4 fruit fly cellular contexts compared by ENCODE assay signal in genomic region chr2L:845341-846004, dm6.
A peak's percentile ranks its signal among the peaks of the same experiment; 100 is the strongest.
TF ChIP-seq lines count a peak whose summit lies in the region.

No protein-coding gene starts in this region.

TF ChIP-seq in whole organism, adult, 20 proteins besides CTCF, POLR2A, EP300 and RAD21 (continued from another document):
- no peak for TF ChIP-seq bab1 (GFP tag; optimal IDR thresholded peaks at IDR 0.05; lab: Kevin White, UChicago)
TF ChIP-seq in whole organism, adult: peak in this region for 10.

TF ChIP-seq in whole organism, embryonic, 481 proteins besides CTCF, POLR2A, EP300 and RAD21 (continued from another document and continues in another):
- peak; percentile 78 for TF ChIP-seq CG12942 (GFP tag; optimal IDR thresholded peaks at IDR 0.05; lab: Kevin White, UChicago)
- TF ChIP-seq CG9797 (GFP tag; optimal IDR thresholded peaks at IDR 0.05; lab: Kevin White, UChicago), result no peak
- peak; percentile 58 for TF ChIP-seq CG6854 (GFP tag; optimal IDR thresholded peaks at IDR 0.05; lab: Kevin White, UChicago)
- TF ChIP-seq Hey (tag; optimal IDR thresholded peaks at IDR 0.05; lab: Kevin White, UChicago), result peak; percentile 65
- TF ChIP-seq amos (GFP tag; IDR thresholded peaks at IDR 0.05; lab: Robert Waterston, UW; ENCODE audit: partially characterized antibody), result no peak
- TF ChIP-seq Rx (GFP tag; IDR thresholded peaks at IDR 0.05; lab: Robert Waterston, UW), result peak; percentile 88
- peak; percentile 52 for TF ChIP-seq CG7987 (GFP tag; optimal IDR thresholded peaks at IDR 0.05; lab: Kevin White, UChicago)
- TF ChIP-seq YL-1 (GFP tag; optimal IDR thresholded peaks at IDR 0.05; lab: Kevin White, UChicago), result peak; percentile 62
- TF ChIP-seq stc (GFP tag; IDR thresholded peaks at IDR 0.05; lab: Robert Waterston, UW), result peak; percentile 88
- peak; percentile 82 for TF ChIP-seq CG13296 (GFP tag; optimal IDR thresholded peaks at IDR 0.05; lab: Kevin White, UChicago)
- TF ChIP-seq dan (GFP tag; IDR thresholded peaks at IDR 0.05; lab: Robert Waterston, UW), result no peak
- TF ChIP-seq zf30C (GFP tag; optimal IDR thresholded peaks at IDR 0.05; lab: Kevin White, UChicago), result peak; percentile 64
- TF ChIP-seq CG3407 (GFP tag; optimal IDR thresholded peaks at IDR 0.05; lab: Kevin White, UChicago), result peak; percentile 78
- TF ChIP-seq jing (GFP tag; optimal IDR thresholded peaks at IDR 0.05; lab: Kevin White, UChicago), result peak; percentile 66
- TF ChIP-seq CG15696 (tag; optimal IDR thresholded peaks at IDR 0.05; lab: Kevin White, UChicago), result peak; percentile 31
- TF ChIP-seq NFAT (GFP tag; IDR thresholded peaks at IDR 0.05; lab: Robert Waterston, UW), result peak; percentile 91
- peak; percentile 77 for TF ChIP-seq Dad (GFP tag; optimal IDR thresholded peaks at IDR 0.05; lab: Kevin White, UChicago)
- peak; percentile 71; the same call in 2 of the 3 replicates for TF ChIP-seq CG17361 (GFP tag; IDR thresholded peaks at IDR 0.05; lab: Robert Waterston, UW)
- TF ChIP-seq tll (GFP tag; optimal IDR thresholded peaks at IDR 0.05; lab: Kevin White, UChicago), result no peak
- peak; percentile 91 for TF ChIP-seq CG9932 (GFP tag; IDR thresholded peaks at IDR 0.05; lab: Robert Waterston, UW)
- TF ChIP-seq E2f2 (GFP tag; IDR thresholded peaks at IDR 0.05; lab: Robert Waterston, UW), result peak; percentile 69
- peak; percentile 89 for TF ChIP-seq Hmr (GFP tag; optimal IDR thresholded peaks at IDR 0.05; lab: Kevin White, UChicago)
- peak; percentile 86 for TF ChIP-seq chn (GFP tag; optimal IDR thresholded peaks at IDR 0.05; lab: Kevin White, UChicago)
- TF ChIP-seq CrebB (tag; optimal IDR thresholded peaks at IDR 0.05; lab: Kevin White, UChicago), result peak; percentile 82
- TF ChIP-seq sisA (GFP tag; IDR thresholded peaks at IDR 0.05; lab: Robert Waterston, UW), result peak; percentile 89
- no peak for TF ChIP-seq CG8478 (optimal IDR thresholded peaks at IDR 0.05; lab: Kevin White, UChicago)
- TF ChIP-seq CG17912 (GFP tag; optimal IDR thresholded peaks at IDR 0.05; lab: Kevin White, UChicago), result peak; percentile 7
- no peak for TF ChIP-seq Sin3A (optimal IDR thresholded peaks at IDR 0.05; lab: Kevin White, UChicago)
- no peak for TF ChIP-seq hkb (optimal IDR thresholded peaks at IDR 0.05; lab: Kevin White, UChicago)
- TF ChIP-seq hkb (GFP tag; IDR thresholded peaks at IDR 0.05; lab: Robert Waterston, UW), result peak; percentile 92
- peak; percentile 90 for TF ChIP-seq mam (GFP tag; optimal IDR thresholded peaks at IDR 0.05; lab: Kevin White, UChicago)
- TF ChIP-seq CG10979 (tag; optimal IDR thresholded peaks at IDR 0.05; lab: Kevin White, UChicago), result peak; percentile 74
- TF ChIP-seq pzg (GFP tag; optimal IDR thresholded peaks at IDR 0.05; lab: Kevin White, UChicago), result peak; percentile 6
- peak; percentile 83 for TF ChIP-seq fd3F (GFP tag; optimal IDR thresholded peaks at IDR 0.05; lab: Kevin White, UChicago)
- peak; percentile 44 for TF ChIP-seq sqz (GFP tag; optimal IDR thresholded peaks at IDR 0.05; lab: Kevin White, UChicago)
- TF ChIP-seq repo (GFP tag; optimal IDR thresholded peaks at IDR 0.05; lab: Kevin White, UChicago), result peak; percentile 80
- peak; percentile 57 for TF ChIP-seq CG31388 (GFP tag; optimal IDR thresholded peaks at IDR 0.05; lab: Kevin White, UChicago)
- TF ChIP-seq Opbp (GFP tag; IDR thresholded peaks at IDR 0.05; lab: Robert Waterston, UW; ENCODE audit: partially characterized antibody), result no peak
- peak; percentile 83 for TF ChIP-seq Hsf (GFP tag; optimal IDR thresholded peaks at IDR 0.05; lab: Kevin White, UChicago)
- peak; percentile 91 for TF ChIP-seq jumu (GFP tag; optimal IDR thresholded peaks at IDR 0.05; lab: Kevin White, UChicago)
- peak; percentile 92 for TF ChIP-seq CG11456 (GFP tag; IDR thresholded peaks at IDR 0.05; lab: Robert Waterston, UW)
- TF ChIP-seq sens (GFP tag; lab: Kevin White, UChicago), result peak; percentile 96
- TF ChIP-seq CG11247 (GFP tag; IDR thresholded peaks at IDR 0.05; lab: Robert Waterston, UW), result peak; percentile 87
- peak; percentile 34 for TF ChIP-seq ash1 (GFP tag; optimal IDR thresholded peaks at IDR 0.05; lab: Kevin White, UChicago)

TF ChIP-seq in whole organism, prepupa, 60 proteins besides CTCF, POLR2A, EP300 and RAD21 (continued from another document):
- TF ChIP-seq CG6276 (GFP tag; optimal IDR thresholded peaks at IDR 0.05; lab: Kevin White, UChicago) (peak; percentile 85), CG31627 (GFP tag; optimal IDR thresholded peaks at IDR 0.05; lab: Kevin White, UChicago) (peak; percentile 76), Ets96B (tag; optimal IDR thresholded peaks at IDR 0.05; lab: Kevin White, UChicago) (peak; percentile 62), cyc (GFP tag; optimal IDR thresholded peaks at IDR 0.05; lab: Kevin White, UChicago) (peak; percentile 83), CG6163 (GFP tag; IDR thresholded peaks at IDR 0.05; lab: Robert Waterston, UW) (peak; percentile 94), fkh (GFP tag; optimal IDR thresholded peaks at IDR 0.05; lab: Kevin White, UChicago) (no peak), achi (GFP tag; optimal IDR thresholded peaks at IDR 0.05; lab: Kevin White, UChicago) (peak; percentile 84), CG34406 (GFP tag; optimal IDR thresholded peaks at IDR 0.05; lab: Kevin White, UChicago) (peak; percentile 61), Sox102F (GFP tag; optimal IDR thresholded peaks at IDR 0.05; lab: Kevin White, UChicago) (peak; percentile 76), vri (GFP tag; optimal IDR thresholded peaks at IDR 0.05; lab: Kevin White, UChicago) (peak; percentile 46), net (GFP tag; optimal IDR thresholded peaks at IDR 0.05; lab: Kevin White, UChicago) (peak; percentile 83), spab (GFP tag; optimal IDR thresholded peaks at IDR 0.05; lab: Kevin White, UChicago) (peak; percentile 44), Blimp-1 (GFP tag; optimal IDR thresholded peaks at IDR 0.05; lab: Kevin White, UChicago) (no peak), Hr39 (GFP tag; optimal IDR thresholded peaks at IDR 0.05; lab: Kevin White, UChicago) (peak; percentile 86), ss (GFP tag; optimal IDR thresholded peaks at IDR 0.05; lab: Kevin White, UChicago) (peak in 1 of 2 experiments; percentile 8), salr (GFP tag; optimal IDR thresholded peaks at IDR 0.05; lab: Kevin White, UChicago) (peak; percentile 44 to 67), CG6808 (GFP tag; optimal IDR thresholded peaks at IDR 0.05; lab: Kevin White, UChicago) (peak; percentile 39), Eip75B (GFP tag; optimal IDR thresholded peaks at IDR 0.05; lab: Kevin White, UChicago) (peak; percentile 77), CG11762 (GFP tag; optimal IDR thresholded peaks at IDR 0.05; lab: Kevin White, UChicago; ENCODE audit: insufficient read depth) (no peak), Smox (GFP tag; optimal IDR thresholded peaks at IDR 0.05; lab: Kevin White, UChicago) (peak; percentile 68), pdm3 (GFP tag; optimal IDR thresholded peaks at IDR 0.05; lab: Kevin White, UChicago) (peak; percentile 80), CG3032 (tag; optimal IDR thresholded peaks at IDR 0.05; lab: Kevin White, UChicago) (peak; percentile 50), Hr4 (GFP tag; optimal IDR thresholded peaks at IDR 0.05; lab: Kevin White, UChicago) (peak; percentile 91), CG10669 (GFP tag; optimal IDR thresholded peaks at IDR 0.05; lab: Kevin White, UChicago) (peak; percentile 63), Sox14 (GFP tag; optimal IDR thresholded peaks at IDR 0.05; lab: Kevin White, UChicago) (peak; percentile 73), fd85E (GFP tag; optimal IDR thresholded peaks at IDR 0.05; lab: Kevin White, UChicago) (peak; percentile 21), CG8632 (GFP tag; optimal IDR thresholded peaks at IDR 0.05; lab: Kevin White, UChicago) (peak; percentile 52), dac (GFP tag; optimal IDR thresholded peaks at IDR 0.05; lab: Kevin White, UChicago) (peak; percentile 65), topi (GFP tag; optimal IDR thresholded peaks at IDR 0.05; lab: Kevin White, UChicago) (peak; percentile 83), Gug (GFP tag; IDR thresholded peaks at IDR 0.05; lab: Robert Waterston, UW) (peak; percentile 86), OdsH (GFP tag; optimal IDR thresholded peaks at IDR 0.05; lab: Kevin White, UChicago) (peak; percentile 79), Sox15 (GFP tag; optimal IDR thresholded peaks at IDR 0.05; lab: Kevin White, UChicago) (peak; percentile 46), CG7368 (GFP tag; optimal IDR thresholded peaks at IDR 0.05; lab: Kevin White, UChicago) (peak; percentile 78), lz (GFP tag; optimal IDR thresholded peaks at IDR 0.05; lab: Kevin White, UChicago) (peak; percentile 74), Ets21C (GFP tag; optimal IDR thresholded peaks at IDR 0.05; lab: Kevin White, UChicago) (peak; percentile 55), CG6792 (GFP tag; optimal IDR thresholded peaks at IDR 0.05; lab: Kevin White, UChicago) (peak; percentile 70), esn (GFP tag; optimal IDR thresholded peaks at IDR 0.05; lab: Kevin White, UChicago) (peak; percentile 76), fd59A (GFP tag; optimal IDR thresholded peaks at IDR 0.05; lab: Kevin White, UChicago) (peak; percentile 32), CG1621 (tag; optimal IDR thresholded peaks at IDR 0.05; lab: Kevin White, UChicago) (peak; percentile 27), CG16779 (tag; optimal IDR thresholded peaks at IDR 0.05; lab: Kevin White, UChicago) (peak; percentile 45), svp (GFP tag; lab: Kevin White, UChicago) (peak; percentile 91)

TF ChIP-seq in whole organism, wandering third instar larva, 38 proteins besides CTCF, POLR2A, EP300 and RAD21 (continued from another document):
- TF ChIP-seq Rel (GFP tag; optimal IDR thresholded peaks at IDR 0.05; lab: Kevin White, UChicago) (no peak), Rel (tag; optimal IDR thresholded peaks at IDR 0.05; lab: Kevin White, UChicago) (no peak), GATAd (GFP tag; optimal IDR thresholded peaks at IDR 0.05; lab: Kevin White, UChicago) (no peak), Vsx2 (GFP tag; optimal IDR thresholded peaks at IDR 0.05; lab: Kevin White, UChicago; ENCODE audit: partially characterized antibody) (no peak), ey (GFP tag; optimal IDR thresholded peaks at IDR 0.05; lab: Kevin White, UChicago) (peak; percentile 83), OdsH (GFP tag; optimal IDR thresholded peaks at IDR 0.05; lab: Kevin White, UChicago) (peak; percentile 69), Dfd (GFP tag; optimal IDR thresholded peaks at IDR 0.05; lab: Kevin White, UChicago) (no peak), CrebA (GFP tag; optimal IDR thresholded peaks at IDR 0.05; lab: Kevin White, UChicago; ENCODE audit: borderline replicate concordance) (no peak), brk (GFP tag; optimal IDR thresholded peaks at IDR 0.05; lab: Kevin White, UChicago) (no peak), usp (GFP tag; optimal IDR thresholded peaks at IDR 0.05; lab: Kevin White, UChicago) (no peak), Myc (optimal IDR thresholded peaks at IDR 0.05; lab: Kevin White, UChicago) (no peak), HLH106 (tag; optimal IDR thresholded peaks at IDR 0.05; lab: Kevin White, UChicago) (peak; percentile 59), woc (GFP tag; optimal IDR thresholded peaks at IDR 0.05; lab: Kevin White, UChicago) (peak; percentile 36), Jra (GFP tag; optimal IDR thresholded peaks at IDR 0.05; lab: Kevin White, UChicago) (no peak), Mio (GFP tag; optimal IDR thresholded peaks at IDR 0.05; lab: Kevin White, UChicago) (no peak), pan (optimal IDR thresholded peaks at IDR 0.05; lab: Kevin White, UChicago) (no peak), jim (GFP tag; optimal IDR thresholded peaks at IDR 0.05; lab: Kevin White, UChicago) (no peak)
TF ChIP-seq in whole organism, wandering third instar larva: peak in this region for 15.
